Worm (Caenorhabditis elegans) whole organism, early embryonic: ENCODE measurements around the gene fkh-7.

Source experiments
- B0310.2 ChIP-seq: sonication (generic microtip); optimal IDR thresholded peaks from 2 replicates; lab custom pipeline; 2016; ENCODE audit warnings: mild to moderate bottlenecking, missing genetic modification characterization, missing compliant biosample characterization
- ama-1 ChIP-seq: fragments of 150-350 bp; optimal IDR thresholded peaks from 2 replicates; lab custom pipeline; 2014
- ceh-13 ChIP-seq: fragments of 200-800 bp; sonication (Bioruptor generic); optimal IDR thresholded peaks from 2 replicates; lab custom pipeline; 2018; ENCODE audit warnings: mild to moderate bottlenecking, missing genetic modification characterization, missing compliant biosample characterization
- ceh-36 ChIP-seq: sonication (generic microtip); optimal IDR thresholded peaks from 2 replicates; lab custom pipeline; 2016; ENCODE audit warnings: missing genetic modification characterization, inconsistent platforms, missing compliant biosample characterization
- flt-1 ChIP-seq: fragments of 200-800 bp; sonication (Bioruptor generic); IDR thresholded peaks from 2 replicates; pipeline ENCODE4 v1.3.6; 2022; ENCODE audit warnings: missing genetic modification characterization, missing compliant biosample characterization
- hmg-4 ChIP-seq: fragments of 200-800 bp; sonication (Bioruptor generic); optimal IDR thresholded peaks from 2 replicates; lab custom pipeline; 2018; ENCODE audit warnings: mild to moderate bottlenecking, missing genetic modification characterization, missing compliant biosample characterization
- pes-1 ChIP-seq: fragments of 200-800 bp; sonication (Bioruptor generic); IDR thresholded peaks from 2 replicates; pipeline ENCODE4 v1.3.6; 2022; ENCODE audit warnings: missing genetic modification reagents, missing genetic modification characterization, missing compliant biosample characterization
- scrt-1 ChIP-seq: fragments of 200-800 bp; sonication (Bioruptor generic); IDR thresholded peaks from 2 replicates; pipeline ENCODE4 v1.3.6; 2022; ENCODE audit warnings: missing genetic modification characterization, missing compliant biosample characterization
- tbx-37 ChIP-seq: fragments of 200-800 bp; sonication (Bioruptor generic); conservative IDR thresholded peaks from 2 replicates; pipeline ENCODE4 v1.3.6; 2022; ENCODE audit warnings: missing genetic modification reagents, missing genetic modification characterization, missing compliant biosample characterization
- tra-4 ChIP-seq: sonication (generic microtip); optimal IDR thresholded peaks from 2 replicates; lab custom pipeline; 2017; ENCODE audit warnings: missing genetic modification characterization, missing compliant biosample characterization

ce11 chrIV:5607343-5607742, 22.9 kb downstream of the fkh-7 start:
- no peak for TF ChIP-seq pes-1 (GFP tag; lab: Robert Waterston, UW)
- TF ChIP-seq ama-1 (lab: Kevin White, UChicago), result no peak
- TF ChIP-seq B0310.2, result no peak
- no peak for TF ChIP-seq flt-1 (GFP tag; lab: Robert Waterston, UW)
- no peak for TF ChIP-seq ceh-13
- TF ChIP-seq ceh-36 (tag; lab: Kevin White, UChicago), result no peak
- no peak for TF ChIP-seq scrt-1 (GFP tag; lab: Robert Waterston, UW)
- TF ChIP-seq hmg-4 (GFP tag; lab: Kevin White, UChicago), result no peak
- TF ChIP-seq tbx-37 (GFP tag; lab: Robert Waterston, UW), result no peak
- no peak for TF ChIP-seq tra-4 (tag; lab: Kevin White, UChicago)
